Fruit fly (Drosophila melanogaster) whole organism, pupa: ENCODE data around the gene CG2202.

ENCODE experiments used
- CG10348 ChIP-seq: fragments of 200-800 bp; sonication (Bioruptor generic); IDR thresholded peaks from 2 replicates; pipeline ENCODE4 v1.3.6; 2022; ENCODE audit warnings: missing biosample characterization, missing genetic modification characterization
- CG12605 ChIP-seq: fragments of 200-800 bp; sonication (Bioruptor generic); IDR thresholded peaks from 2 replicates; pipeline ENCODE4 v1.3.6; 2022; ENCODE audit warnings: missing biosample characterization, missing genetic modification characterization
- CG13204 ChIP-seq: fragments of 200-800 bp; sonication (Bioruptor generic); optimal IDR thresholded peaks from 2 replicates; lab custom pipeline; 2018; ENCODE audit warnings: missing biosample characterization, mild to moderate bottlenecking, missing genetic modification characterization, moderate library complexity
- CG14655 ChIP-seq: fragments of 200-800 bp; sonication (Bioruptor generic); optimal IDR thresholded peaks from 3 replicates; lab custom pipeline; 2017; ENCODE audit warnings: mild to moderate bottlenecking, missing biosample characterization, missing genetic modification reagents, missing genetic modification characterization
- CG15710 ChIP-seq: fragments of 200-800 bp; sonication (Bioruptor generic); optimal IDR thresholded peaks from 2 replicates; lab custom pipeline; 2018; ENCODE audit warnings: missing biosample characterization, mild to moderate bottlenecking, missing genetic modification characterization, moderate library complexity
- CG17806 ChIP-seq: fragments of 200-800 bp; sonication (Bioruptor generic); optimal IDR thresholded peaks from 2 replicates; lab custom pipeline; 2018; ENCODE audit warnings: missing biosample characterization, mild to moderate bottlenecking, missing genetic modification characterization, moderate library complexity
- CG32121 ChIP-seq: fragments of 200-800 bp; sonication (Bioruptor generic); IDR thresholded peaks from 2 replicates; pipeline ENCODE4 v1.3.6; 2022; ENCODE audit warnings: missing biosample characterization, missing genetic modification characterization
- CG34367 ChIP-seq: fragments of 200-800 bp; sonication (Bioruptor generic); optimal IDR thresholded peaks from 2 replicates; lab custom pipeline; 2018; ENCODE audit warnings: missing biosample characterization, mild to moderate bottlenecking, missing genetic modification characterization
- CG4496 ChIP-seq: fragments of 200-800 bp; sonication (Bioruptor generic); IDR thresholded peaks from 3 replicates; pipeline ENCODE4 v1.3.6; 2022; ENCODE audit warnings: missing biosample characterization, missing genetic modification characterization
- CG8159 ChIP-seq: fragments of 200-800 bp; sonication (Bioruptor generic); optimal IDR thresholded peaks from 3 replicates; lab custom pipeline; 2018; ENCODE audit warnings: missing biosample characterization, mild to moderate bottlenecking, missing genetic modification characterization, moderate library complexity
- CG8301 ChIP-seq: fragments of 200-800 bp; sonication (Bioruptor generic); optimal IDR thresholded peaks from 2 replicates; lab custom pipeline; 2018; ENCODE audit warnings: missing biosample characterization, mild to moderate bottlenecking, missing genetic modification characterization
- CG9948 ChIP-seq: fragments of 200-800 bp; sonication (Bioruptor generic); optimal IDR thresholded peaks from 2 replicates; lab custom pipeline; 2018; ENCODE audit warnings: missing biosample characterization, mild to moderate bottlenecking, missing genetic modification characterization, moderate library complexity
- D1 ChIP-seq: fragments of 200-800 bp; sonication (Bioruptor generic); optimal IDR thresholded peaks from 2 replicates; lab custom pipeline; 2018; ENCODE audit warnings: missing biosample characterization, mild to moderate bottlenecking, missing genetic modification characterization, moderate library complexity
- EcR ChIP-seq: fragments of 200-800 bp; sonication (Bioruptor generic); optimal IDR thresholded peaks from 3 replicates; lab custom pipeline; 2019; ENCODE audit warnings: missing biosample characterization, missing genetic modification characterization, mild to moderate bottlenecking, moderate library complexity, missing genetic modification reagents
- Ets98B ChIP-seq: fragments of 200-800 bp; sonication (Bioruptor generic); IDR thresholded peaks from 2 replicates; pipeline ENCODE4 v1.3.6; 2022; ENCODE audit warnings: missing biosample characterization, missing genetic modification characterization
- Pif1A ChIP-seq: fragments of 200-800 bp; sonication (Bioruptor generic); optimal IDR thresholded peaks from 3 replicates; lab custom pipeline; 2016; ENCODE audit warnings: missing biosample characterization, missing genetic modification characterization
- Pif1B ChIP-seq: fragments of 200-800 bp; sonication (Bioruptor generic); optimal IDR thresholded peaks from 3 replicates; lab custom pipeline; 2016; ENCODE audit warnings: missing biosample characterization, missing genetic modification characterization
- Snoo ChIP-seq: fragments of 200-800 bp; sonication (Bioruptor generic); optimal IDR thresholded peaks from 3 replicates; lab custom pipeline; 2017; ENCODE audit warnings: missing biosample characterization, mild to moderate bottlenecking, missing genetic modification characterization, inconsistent platforms
- fd96Ca ChIP-seq: fragments of 200-800 bp; sonication (Bioruptor generic); IDR thresholded peaks from 3 replicates; pipeline ENCODE4 v1.3.6; 2022; ENCODE audit warnings: missing biosample characterization, missing genetic modification characterization
- gl ChIP-seq: fragments of 200-800 bp; sonication (Bioruptor generic); optimal IDR thresholded peaks from 2 replicates; lab custom pipeline; 2018; ENCODE audit warnings: missing biosample characterization, mild to moderate bottlenecking, missing genetic modification characterization
- rn ChIP-seq: fragments of 200-800 bp; sonication (Bioruptor generic); IDR thresholded peaks from 2 replicates; pipeline ENCODE4 v1.3.6; 2022; ENCODE audit warnings: missing biosample characterization, missing genetic modification characterization

CG2202 gene

DNA sequence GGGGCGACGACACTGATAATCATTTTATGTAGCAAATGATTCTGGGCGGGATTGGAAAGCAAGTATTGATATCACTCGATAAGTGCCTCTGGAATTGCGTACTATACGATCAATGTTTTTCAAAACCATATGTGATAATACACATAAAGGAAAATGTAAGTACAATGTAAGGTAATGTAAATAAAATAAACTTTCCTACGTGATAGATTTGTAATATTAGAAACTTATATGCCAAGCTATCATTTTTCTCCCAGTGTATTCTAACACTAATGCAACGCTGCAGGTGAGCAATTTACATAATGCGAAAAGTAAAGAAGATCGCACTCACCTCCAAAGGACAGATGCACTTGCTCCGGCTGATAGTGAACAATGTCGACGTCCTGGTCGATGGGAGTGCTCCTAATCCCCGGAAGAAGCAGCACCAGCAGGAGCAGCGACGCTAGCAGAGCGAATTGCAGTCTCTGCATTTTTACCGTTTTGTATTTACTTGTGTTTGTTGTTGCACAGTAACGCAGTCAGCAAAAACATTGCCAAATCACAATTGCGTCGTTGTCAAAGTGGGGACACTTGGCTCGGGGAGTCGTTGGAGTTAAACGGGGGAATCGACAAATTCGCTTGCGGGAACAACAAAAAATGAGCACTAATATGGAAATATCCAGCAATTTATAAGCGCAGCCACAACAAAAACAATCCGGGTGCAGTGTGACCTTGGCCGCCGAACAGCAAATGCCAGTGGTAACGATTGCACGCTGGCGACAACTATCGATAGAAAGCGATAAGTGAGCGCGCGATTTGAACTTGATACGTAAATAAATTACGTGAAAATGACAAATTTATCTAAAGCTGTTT, 28.8 kb downstream of the CG2202 start, which contains the start of gene CG1637:
Gene CG1637, minus strand, starts transcription at position 807 of the 849 bp plus-strand sequence.
- TF ChIP-seq Pif1B (GFP tag; lab: Kevin White, UChicago) (no peak), CG8301 (tag; lab: Kevin White, UChicago) (peak; percentile 32), CG14655 (GFP tag; lab: Kevin White, UChicago) (no peak), rn (no peak), CG9948 (tag; lab: Kevin White, UChicago) (peak; percentile 16), CG13204 (GFP tag; lab: Kevin White, UChicago) (no peak), fd96Ca (GFP tag; lab: Robert Waterston, UW) (no peak; the same call in 2 of the 3 replicates), CG4496 (GFP tag; lab: Robert Waterston, UW) (peak; percentile 55), CG8159 (no peak), EcR (GFP tag; lab: Kevin White, UChicago) (no peak), D1 (no peak), Snoo (tag; lab: Kevin White, UChicago) (no peak), CG34367 (tag; lab: Kevin White, UChicago) (no peak), CG12605 (peak; percentile 29; the same call in 1 of the 2 replicates), CG10348 (GFP tag; lab: Robert Waterston, UW) (no peak), CG17806 (tag; lab: Kevin White, UChicago) (peak; percentile 18), CG32121 (GFP tag; lab: Robert Waterston, UW) (0 out of 2 replicates have a peak, but pooled peaks have one; percentile 20), Ets98B (GFP tag; lab: Robert Waterston, UW) (0 out of 2 replicates have a peak, but pooled peaks have one; percentile 9), CG15710 (tag; lab: Kevin White, UChicago) (peak; percentile 3), gl (tag; lab: Kevin White, UChicago) (no peak), Pif1A (no peak)

dm6 chrX:10882786-10883185, 34.2 kb downstream of the CG2202 start:
- TF ChIP-seq CG12605 (no peak), EcR (GFP tag; lab: Kevin White, UChicago) (no peak), CG4496 (GFP tag; lab: Robert Waterston, UW) (0 out of 3 replicates have a peak, but pooled peaks have one; percentile 11), rn (no peak), CG9948 (tag; lab: Kevin White, UChicago) (no peak), Pif1A (no peak), CG8159 (peak; percentile 6), CG15710 (tag; lab: Kevin White, UChicago) (no peak), CG17806 (tag; lab: Kevin White, UChicago) (no peak), gl (tag; lab: Kevin White, UChicago) (no peak), Ets98B (GFP tag; lab: Robert Waterston, UW) (no peak), CG13204 (GFP tag; lab: Kevin White, UChicago) (no peak)
- TF ChIP-seq, all 21 proteins: peak for 2

- no peak for TF ChIP-seq Ets98B (GFP tag; lab: Robert Waterston, UW)
- TF ChIP-seq CG10348 (GFP tag; lab: Robert Waterston, UW): no peak
- TF ChIP-seq CG34367 (tag; lab: Kevin White, UChicago): no peak
- no peak for TF ChIP-seq CG17806 (tag; lab: Kevin White, UChicago)
- no peak for TF ChIP-seq CG32121 (GFP tag; lab: Robert Waterston, UW)
- no peak for TF ChIP-seq CG8159
- no peak for TF ChIP-seq CG15710 (tag; lab: Kevin White, UChicago)
Measured at dm6 chrX:10883740-10884139, 35.2 kb downstream of the CG2202 start.

DNA sequence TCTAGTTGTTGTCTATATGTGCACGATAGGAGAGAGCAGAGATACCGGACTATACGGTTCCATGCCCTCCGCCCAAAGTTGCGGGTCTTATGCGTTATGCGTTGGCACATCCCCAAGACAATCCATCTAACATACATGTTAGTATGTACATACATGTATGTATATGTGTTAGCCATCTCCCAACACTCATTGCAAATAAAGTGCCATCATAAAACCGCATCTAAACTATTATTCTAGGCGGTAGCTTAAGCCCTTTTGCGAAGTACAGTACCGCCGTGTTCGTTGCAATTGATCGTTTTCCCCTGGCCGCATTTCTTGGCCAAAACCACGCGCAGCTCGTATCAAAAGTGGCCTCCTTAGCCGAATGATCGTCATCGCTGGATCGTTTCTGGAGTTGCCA, 37.9 kb downstream of the CG2202 start:
- TF ChIP-seq CG15710 (tag; lab: Kevin White, UChicago): no peak
- no peak for TF ChIP-seq Snoo (tag; lab: Kevin White, UChicago)
- TF ChIP-seq Pif1A: no peak
- TF ChIP-seq CG12605: no peak
- TF ChIP-seq CG4496 (GFP tag; lab: Robert Waterston, UW): no peak
- TF ChIP-seq CG34367 (tag; lab: Kevin White, UChicago): no peak
- no peak for TF ChIP-seq gl (tag; lab: Kevin White, UChicago)

DNA sequence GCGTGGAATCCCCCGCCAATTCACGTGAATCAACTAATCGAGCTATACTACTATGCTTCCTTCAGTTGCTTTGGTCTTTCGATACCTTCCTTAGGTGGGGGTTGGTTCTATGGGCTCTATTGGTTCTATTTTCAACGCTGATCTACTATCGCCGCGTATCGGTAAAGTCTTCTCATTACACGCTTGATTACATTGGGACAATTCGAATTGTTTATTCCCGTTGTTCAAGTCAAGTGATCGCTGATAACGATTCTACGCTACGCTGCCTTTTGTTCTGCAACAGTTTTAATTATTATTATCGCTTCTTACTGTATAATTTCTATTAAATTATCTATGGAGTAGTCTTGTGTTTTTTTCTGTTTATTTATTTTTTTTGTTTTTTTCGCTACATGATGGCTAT, 39.1 kb downstream of the CG2202 start:
- TF ChIP-seq CG9948 (tag; lab: Kevin White, UChicago) (no peak), Pif1B (GFP tag; lab: Kevin White, UChicago) (no peak)
- TF ChIP-seq, all 21 proteins: peak for 0

DNA sequence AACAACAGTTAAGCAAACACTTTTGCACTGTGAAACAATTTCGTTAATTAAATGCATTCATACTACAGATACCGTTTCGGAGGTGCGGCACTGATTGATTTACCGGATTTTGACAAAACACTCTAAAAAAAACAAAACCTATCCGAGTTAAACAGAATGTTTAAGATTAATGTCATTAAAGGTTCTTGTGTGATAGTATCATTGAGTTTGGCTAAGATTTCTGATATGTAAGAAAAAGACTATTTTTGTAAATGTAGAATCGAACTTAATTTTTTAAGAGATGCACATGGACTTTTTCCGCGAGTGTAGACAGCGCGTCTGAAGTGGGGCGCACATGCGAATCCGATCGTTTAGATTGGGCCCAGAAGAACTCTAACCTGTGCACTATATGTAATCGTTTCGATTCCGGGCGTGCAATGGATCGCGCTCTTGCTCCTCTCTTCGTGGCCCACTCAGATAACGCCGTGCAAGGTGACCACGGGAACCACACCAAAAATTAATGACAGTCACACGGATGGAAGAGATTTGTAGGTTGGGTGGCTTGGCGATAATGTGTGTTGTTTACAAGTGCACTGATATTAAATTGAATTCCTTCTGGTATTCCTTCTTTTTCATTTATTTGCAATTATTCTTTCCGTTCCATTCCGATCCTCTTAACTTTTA, 41.5 kb downstream of the CG2202 start:
- TF ChIP-seq CG10348 (GFP tag; lab: Robert Waterston, UW) (no peak), CG8301 (tag; lab: Kevin White, UChicago) (no peak), D1 (no peak), CG9948 (tag; lab: Kevin White, UChicago) (no peak), CG8159 (no peak), fd96Ca (GFP tag; lab: Robert Waterston, UW) (no peak), CG13204 (GFP tag; lab: Kevin White, UChicago) (no peak), EcR (GFP tag; lab: Kevin White, UChicago) (no peak), CG15710 (tag; lab: Kevin White, UChicago) (no peak), CG12605 (no peak), CG4496 (GFP tag; lab: Robert Waterston, UW) (no peak), Pif1A (no peak), CG34367 (tag; lab: Kevin White, UChicago) (no peak), CG32121 (GFP tag; lab: Robert Waterston, UW) (no peak), gl (tag; lab: Kevin White, UChicago) (no peak)
